Fruit fly (Drosophila melanogaster) whole organism, pupa: ENCODE measurements around the gene park.

Experiments
- CG10348 ChIP-seq: fragments of 200-800 bp; sonication (Bioruptor generic); IDR thresholded peaks from 2 replicates; pipeline ENCODE4 v1.3.6; 2022; ENCODE audit warnings: missing biosample characterization, missing genetic modification characterization
- CG12605 ChIP-seq: fragments of 200-800 bp; sonication (Bioruptor generic); IDR thresholded peaks from 2 replicates; pipeline ENCODE4 v1.3.6; 2022; ENCODE audit warnings: missing biosample characterization, missing genetic modification characterization
- CG13204 ChIP-seq: fragments of 200-800 bp; sonication (Bioruptor generic); optimal IDR thresholded peaks from 2 replicates; lab custom pipeline; 2018; ENCODE audit warnings: missing biosample characterization, mild to moderate bottlenecking, missing genetic modification characterization, moderate library complexity
- CG14655 ChIP-seq: fragments of 200-800 bp; sonication (Bioruptor generic); optimal IDR thresholded peaks from 3 replicates; lab custom pipeline; 2017; ENCODE audit warnings: mild to moderate bottlenecking, missing biosample characterization, missing genetic modification reagents, missing genetic modification characterization
- CG15710 ChIP-seq: fragments of 200-800 bp; sonication (Bioruptor generic); optimal IDR thresholded peaks from 2 replicates; lab custom pipeline; 2018; ENCODE audit warnings: missing biosample characterization, mild to moderate bottlenecking, missing genetic modification characterization, moderate library complexity
- CG17806 ChIP-seq: fragments of 200-800 bp; sonication (Bioruptor generic); optimal IDR thresholded peaks from 2 replicates; lab custom pipeline; 2018; ENCODE audit warnings: missing biosample characterization, mild to moderate bottlenecking, missing genetic modification characterization, moderate library complexity
- CG32121 ChIP-seq: fragments of 200-800 bp; sonication (Bioruptor generic); IDR thresholded peaks from 2 replicates; pipeline ENCODE4 v1.3.6; 2022; ENCODE audit warnings: missing biosample characterization, missing genetic modification characterization
- CG34367 ChIP-seq: fragments of 200-800 bp; sonication (Bioruptor generic); optimal IDR thresholded peaks from 2 replicates; lab custom pipeline; 2018; ENCODE audit warnings: missing biosample characterization, mild to moderate bottlenecking, missing genetic modification characterization
- CG4496 ChIP-seq: fragments of 200-800 bp; sonication (Bioruptor generic); IDR thresholded peaks from 3 replicates; pipeline ENCODE4 v1.3.6; 2022; ENCODE audit warnings: missing biosample characterization, missing genetic modification characterization
- CG8159 ChIP-seq: fragments of 200-800 bp; sonication (Bioruptor generic); optimal IDR thresholded peaks from 3 replicates; lab custom pipeline; 2018; ENCODE audit warnings: missing biosample characterization, mild to moderate bottlenecking, missing genetic modification characterization, moderate library complexity
- CG8301 ChIP-seq: fragments of 200-800 bp; sonication (Bioruptor generic); optimal IDR thresholded peaks from 2 replicates; lab custom pipeline; 2018; ENCODE audit warnings: missing biosample characterization, mild to moderate bottlenecking, missing genetic modification characterization
- CG9948 ChIP-seq: fragments of 200-800 bp; sonication (Bioruptor generic); optimal IDR thresholded peaks from 2 replicates; lab custom pipeline; 2018; ENCODE audit warnings: missing biosample characterization, mild to moderate bottlenecking, missing genetic modification characterization, moderate library complexity
- D1 ChIP-seq: fragments of 200-800 bp; sonication (Bioruptor generic); optimal IDR thresholded peaks from 2 replicates; lab custom pipeline; 2018; ENCODE audit warnings: missing biosample characterization, mild to moderate bottlenecking, missing genetic modification characterization, moderate library complexity
- EcR ChIP-seq: fragments of 200-800 bp; sonication (Bioruptor generic); optimal IDR thresholded peaks from 3 replicates; lab custom pipeline; 2019; ENCODE audit warnings: missing biosample characterization, missing genetic modification characterization, mild to moderate bottlenecking, moderate library complexity, missing genetic modification reagents
- Ets98B ChIP-seq: fragments of 200-800 bp; sonication (Bioruptor generic); IDR thresholded peaks from 2 replicates; pipeline ENCODE4 v1.3.6; 2022; ENCODE audit warnings: missing biosample characterization, missing genetic modification characterization
- Pif1A ChIP-seq: fragments of 200-800 bp; sonication (Bioruptor generic); optimal IDR thresholded peaks from 3 replicates; lab custom pipeline; 2016; ENCODE audit warnings: missing biosample characterization, missing genetic modification characterization
- Pif1B ChIP-seq: fragments of 200-800 bp; sonication (Bioruptor generic); optimal IDR thresholded peaks from 3 replicates; lab custom pipeline; 2016; ENCODE audit warnings: missing biosample characterization, missing genetic modification characterization
- Snoo ChIP-seq: fragments of 200-800 bp; sonication (Bioruptor generic); optimal IDR thresholded peaks from 3 replicates; lab custom pipeline; 2017; ENCODE audit warnings: missing biosample characterization, mild to moderate bottlenecking, missing genetic modification characterization, inconsistent platforms
- fd96Ca ChIP-seq: fragments of 200-800 bp; sonication (Bioruptor generic); IDR thresholded peaks from 3 replicates; pipeline ENCODE4 v1.3.6; 2022; ENCODE audit warnings: missing biosample characterization, missing genetic modification characterization
- gl ChIP-seq: fragments of 200-800 bp; sonication (Bioruptor generic); optimal IDR thresholded peaks from 2 replicates; lab custom pipeline; 2018; ENCODE audit warnings: missing biosample characterization, mild to moderate bottlenecking, missing genetic modification characterization
- rn ChIP-seq: fragments of 200-800 bp; sonication (Bioruptor generic); IDR thresholded peaks from 2 replicates; pipeline ENCODE4 v1.3.6; 2022; ENCODE audit warnings: missing biosample characterization, missing genetic modification characterization

Gene park

DNA sequence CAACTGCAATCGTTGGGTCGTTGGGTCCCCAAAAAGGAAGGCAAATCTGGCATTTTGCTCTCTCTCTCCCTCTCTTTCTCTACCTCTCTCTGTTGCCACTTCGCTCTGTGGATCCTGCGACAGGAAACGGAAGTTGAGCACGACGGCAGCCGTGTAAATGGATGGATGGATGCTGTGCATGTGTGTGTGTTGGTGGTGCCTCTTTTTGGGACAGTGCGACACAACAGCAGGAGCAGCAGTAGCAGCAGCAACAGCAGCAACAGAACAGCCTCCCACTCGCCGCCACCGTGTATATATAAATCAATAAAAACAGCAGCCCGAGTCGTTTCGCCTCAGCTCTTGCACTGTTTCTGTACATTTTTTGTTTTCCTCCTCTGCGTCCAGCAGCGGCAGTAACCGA, 4.6 kb downstream of the park start:
- TF ChIP-seq CG34367 (tag; lab: Kevin White, UChicago) (no peak), rn (no peak)

dm6 chr3L:21186487-21186886, 10.2 kb downstream of the park start:
- TF ChIP-seq CG10348 (GFP tag; lab: Robert Waterston, UW) (no peak), CG8159 (tag; lab: Kevin White, UChicago) (no peak), CG34367 (tag; lab: Kevin White, UChicago) (no peak), CG32121 (GFP tag; lab: Robert Waterston, UW) (no peak), CG14655 (no peak), CG12605 (GFP tag; lab: Robert Waterston, UW) (peak; percentile 93), gl (tag; lab: Kevin White, UChicago) (no peak)

dm6 chr3L:21185622-21186021, 11.0 kb downstream of the park start:
- TF ChIP-seq Pif1A (GFP tag; lab: Kevin White, UChicago) (no peak), D1 (no peak), CG12605 (GFP tag; lab: Robert Waterston, UW) (no peak), EcR (GFP tag; lab: Kevin White, UChicago) (no peak), CG14655 (no peak)

DNA sequence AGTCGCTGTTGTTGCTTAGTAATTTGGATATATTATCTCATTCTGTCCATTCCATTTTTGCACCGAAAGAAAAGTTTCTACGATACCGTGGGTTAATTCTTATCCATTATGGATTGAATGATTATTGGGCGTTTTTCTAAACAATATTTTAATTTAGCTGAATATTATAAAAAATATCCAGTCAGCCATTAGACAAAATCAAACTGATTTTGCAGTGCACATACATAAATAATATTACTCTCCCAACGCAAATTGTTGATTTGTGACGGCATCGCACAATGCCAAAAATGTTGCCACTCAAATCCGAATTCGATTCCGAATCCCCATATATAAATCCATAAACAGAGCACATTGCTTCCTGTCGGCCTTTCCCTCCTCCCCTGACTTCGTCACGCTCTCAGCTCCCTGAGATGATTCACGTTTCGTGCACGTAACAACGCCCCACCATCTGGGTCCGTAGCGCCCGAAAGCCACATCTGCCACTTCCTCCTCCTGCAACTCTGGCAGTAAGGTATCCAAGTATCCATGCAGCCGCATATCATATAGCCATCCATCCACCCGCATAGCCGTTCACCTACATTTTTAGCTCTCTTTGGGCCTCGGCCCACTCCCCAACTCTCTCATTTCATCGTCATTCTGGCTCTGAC, 19.6 kb downstream of the park start:
- TF ChIP-seq CG8159 (tag; lab: Kevin White, UChicago) = peak; percentile 44
- TF ChIP-seq CG9948 (tag; lab: Kevin White, UChicago) = no peak
- peak; percentile 58 for TF ChIP-seq CG12605 (GFP tag; lab: Robert Waterston, UW)
- TF ChIP-seq CG15710 = peak; percentile 21
- TF ChIP-seq CG10348 (GFP tag; lab: Robert Waterston, UW) = no peak
- peak; percentile 81; the same call in 2 of the 3 replicates for TF ChIP-seq CG4496 (GFP tag; lab: Robert Waterston, UW)
- TF ChIP-seq Snoo = peak; percentile 14
- TF ChIP-seq CG34367 (tag; lab: Kevin White, UChicago) = peak; percentile 5
- no peak for TF ChIP-seq gl (tag; lab: Kevin White, UChicago)
- TF ChIP-seq CG32121 (GFP tag; lab: Robert Waterston, UW) = peak; percentile 74
- TF ChIP-seq Ets98B (GFP tag; lab: Robert Waterston, UW) = peak; percentile 78
- TF ChIP-seq Pif1B (GFP tag; lab: Kevin White, UChicago) = peak; percentile 41
- peak; percentile 45 for TF ChIP-seq rn
- peak; percentile 62 for TF ChIP-seq D1
- TF ChIP-seq CG17806 = peak; percentile 47
- peak; percentile 60 for TF ChIP-seq Pif1A (GFP tag; lab: Kevin White, UChicago)
- TF ChIP-seq CG8301 = peak; percentile 61
- no peak for TF ChIP-seq CG14655
- peak; percentile 27 for TF ChIP-seq CG13204

DNA sequence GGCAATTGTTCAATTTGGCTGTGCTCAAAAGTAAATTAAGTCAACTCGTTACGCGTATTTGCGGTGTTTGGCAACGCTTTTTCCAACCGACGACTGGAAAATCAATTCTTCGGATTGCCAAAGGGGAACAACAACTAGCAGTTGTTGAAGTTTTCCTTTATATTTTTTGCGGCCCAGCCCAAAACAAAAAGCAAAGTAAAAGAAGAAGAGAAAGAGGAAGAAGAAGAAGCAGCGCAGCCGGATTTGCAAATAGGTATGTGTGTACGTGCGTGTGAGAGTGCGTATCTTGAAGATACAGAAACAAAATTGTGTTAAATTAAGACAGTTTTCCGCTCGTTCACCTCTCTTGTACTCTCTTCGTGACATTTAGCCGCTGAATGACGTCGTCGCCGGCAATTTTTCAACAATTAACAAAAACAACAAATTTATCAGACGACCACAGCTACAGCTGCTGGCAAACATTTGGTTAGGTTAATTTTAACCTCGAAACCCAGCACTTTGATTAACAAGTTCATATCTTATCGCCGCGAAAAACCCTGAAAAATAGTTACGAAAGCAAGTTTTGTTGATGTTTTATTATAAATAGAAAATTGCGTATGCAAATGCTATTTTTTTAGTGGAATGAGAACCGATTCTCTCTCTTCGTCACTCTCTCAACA, 20.2 kb downstream of the park start:
- TF ChIP-seq Pif1A (GFP tag; lab: Kevin White, UChicago) = no peak
- TF ChIP-seq fd96Ca = 0 out of 3 replicates have a peak, but pooled peaks have one; percentile 5

- TF ChIP-seq gl (tag; lab: Kevin White, UChicago) = no peak
- TF ChIP-seq CG15710 = no peak
- peak; percentile 19 for TF ChIP-seq CG34367 (tag; lab: Kevin White, UChicago)
- no peak for TF ChIP-seq CG13204
- TF ChIP-seq CG32121 (GFP tag; lab: Robert Waterston, UW) = no peak
- TF ChIP-seq CG4496 (GFP tag; lab: Robert Waterston, UW) = no peak
- peak; percentile 13 for TF ChIP-seq EcR (GFP tag; lab: Kevin White, UChicago)
- no peak for TF ChIP-seq CG17806
- TF ChIP-seq Snoo = no peak
- TF ChIP-seq CG8159 (tag; lab: Kevin White, UChicago) = no peak
- no peak for TF ChIP-seq D1
- TF ChIP-seq Ets98B (GFP tag; lab: Robert Waterston, UW) = no peak; the same call in 1 of the 2 replicates
- peak; percentile 21; the same call in 1 of the 3 replicates for TF ChIP-seq fd96Ca
- no peak for TF ChIP-seq CG14655
- TF ChIP-seq Pif1A (GFP tag; lab: Kevin White, UChicago) = no peak
- no peak for TF ChIP-seq CG12605 (GFP tag; lab: Robert Waterston, UW)
- TF ChIP-seq CG9948 (tag; lab: Kevin White, UChicago) = no peak
- no peak for TF ChIP-seq CG10348 (GFP tag; lab: Robert Waterston, UW)
- TF ChIP-seq Pif1B (GFP tag; lab: Kevin White, UChicago) = peak; percentile 19
Measured at dm6 chr3L:21175531-21176271, 21.0 kb downstream of the park start.
